Worm (Caenorhabditis elegans) whole organism, late embryonic: ENCODE results near the gene ZC266.1.

Experiments
- C38D4.7 ChIP-seq: fragments of 200-800 bp; sonication (Bioruptor generic); optimal IDR thresholded peaks from 2 replicates; lab custom pipeline; 2018; ENCODE audit warnings: mild to moderate bottlenecking, missing genetic modification characterization, moderate library complexity, missing compliant biosample characterization
- K02D7.2 ChIP-seq: sonication (generic microtip); optimal IDR thresholded peaks from 2 replicates; lab custom pipeline; 2017; ENCODE audit warnings: mild to moderate bottlenecking, missing genetic modification characterization, missing compliant biosample characterization
- T23F11.4 ChIP-seq: fragments of 200-800 bp; sonication (Bioruptor generic); optimal IDR thresholded peaks from 2 replicates; lab custom pipeline; 2018; ENCODE audit warnings: mild to moderate bottlenecking, missing genetic modification characterization, missing compliant biosample characterization
- ahr-1 ChIP-seq: sonication (generic microtip); optimal IDR thresholded peaks from 2 replicates; lab custom pipeline; 2016; ENCODE audit warnings: missing genetic modification characterization, missing compliant biosample characterization
- ama-1 ChIP-seq: fragments of 150-350 bp; optimal IDR thresholded peaks from 2 replicates; lab custom pipeline; 2014
- ceh-14 ChIP-seq: sonication (generic microtip); optimal IDR thresholded peaks from 2 replicates; lab custom pipeline; 2016; ENCODE audit warnings: missing genotype, missing genetic modification characterization, missing compliant biosample characterization
- ceh-18 ChIP-seq: sonication (generic microtip); optimal IDR thresholded peaks from 2 replicates; lab custom pipeline; 2016; ENCODE audit warnings: missing genetic modification characterization, missing compliant biosample characterization
- ceh-2 ChIP-seq: sonication (generic microtip); optimal IDR thresholded peaks from 2 replicates; lab custom pipeline; 2016; ENCODE audit warnings: missing genotype, missing genetic modification characterization, missing compliant biosample characterization
- ceh-22 ChIP-seq: sonication (generic microtip); optimal IDR thresholded peaks from 2 replicates; lab custom pipeline; 2017; ENCODE audit warnings: missing biosample characterization, missing genetic modification characterization
- ceh-30 ChIP-seq: fragments of 150-350 bp; optimal IDR thresholded peaks from 2 replicates; lab custom pipeline; 2014; ENCODE audit warnings: missing biosample characterization, missing genetic modification characterization
- ceh-31 ChIP-seq: sonication (generic microtip); optimal IDR thresholded peaks from 2 replicates; lab custom pipeline; 2016; ENCODE audit warnings: missing genetic modification characterization, missing compliant biosample characterization
- ceh-45 ChIP-seq: fragments of 200-800 bp; sonication (Bioruptor generic); IDR thresholded peaks from 2 replicates; pipeline ENCODE4 v1.3.6; 2022; ENCODE audit warnings: missing genetic modification reagents, missing genetic modification characterization, missing compliant biosample characterization
- ceh-9 ChIP-seq: sonication (generic microtip); optimal IDR thresholded peaks from 2 replicates; lab custom pipeline; 2016; ENCODE audit warnings: mild to moderate bottlenecking, missing genetic modification characterization, inconsistent platforms, missing compliant biosample characterization
- che-1 ChIP-seq: sonication (generic microtip); optimal IDR thresholded peaks from 2 replicates; lab custom pipeline; 2016; ENCODE audit warnings: mild to moderate bottlenecking, missing genetic modification characterization, missing compliant biosample characterization
- elt-2 ChIP-seq: sonication (generic microtip); optimal IDR thresholded peaks from 2 replicates; lab custom pipeline; 2016; ENCODE audit warnings: missing genetic modification reagents, missing genetic modification characterization, missing compliant biosample characterization
- elt-4 ChIP-seq: sonication (generic microtip); optimal IDR thresholded peaks from 2 replicates; lab custom pipeline; 2016; ENCODE audit warnings: missing genetic modification characterization, missing compliant biosample characterization
- ets-4 ChIP-seq: sonication (generic microtip); optimal IDR thresholded peaks from 2 replicates; lab custom pipeline; 2016; ENCODE audit warnings: missing genetic modification characterization, missing compliant biosample characterization
- eyg-1 ChIP-seq: sonication (generic microtip); optimal IDR thresholded peaks from 2 replicates; lab custom pipeline; 2016; ENCODE audit warnings: missing genotype, missing genetic modification characterization, missing compliant biosample characterization
- fkh-10 ChIP-seq: fragments of 150-350 bp; optimal IDR thresholded peaks from 2 replicates; lab custom pipeline; 2014; ENCODE audit warnings: missing biosample characterization, missing genetic modification reagents, missing genetic modification characterization
- gmeb-2 ChIP-seq: sonication (generic microtip); optimal IDR thresholded peaks from 2 replicates; lab custom pipeline; 2016; ENCODE audit warnings: missing genetic modification characterization, inconsistent platforms, missing compliant biosample characterization
- hlh-13 ChIP-seq: fragments of 200-800 bp; sonication (Bioruptor generic); optimal IDR thresholded peaks from 2 replicates; lab custom pipeline; 2018; ENCODE audit warnings: mild to moderate bottlenecking, missing genetic modification characterization, missing compliant biosample characterization
- hlh-6 ChIP-seq: sonication (generic microtip); optimal IDR thresholded peaks from 2 replicates; lab custom pipeline; 2016; ENCODE audit warnings: missing genotype, missing genetic modification characterization, missing compliant biosample characterization
- mec-3 ChIP-seq: sonication (generic microtip); optimal IDR thresholded peaks from 2 replicates; lab custom pipeline; 2016; ENCODE audit warnings: borderline replicate concordance, missing genetic modification characterization, missing compliant biosample characterization
- nfya-1 ChIP-seq: sonication (generic microtip); optimal IDR thresholded peaks from 2 replicates; lab custom pipeline; 2017; ENCODE audit warnings: missing genetic modification characterization, mild to moderate bottlenecking, missing compliant biosample characterization, antibody characterized with exemption, moderate library complexity
- nhr-11 ChIP-seq: fragments of 150-350 bp; optimal IDR thresholded peaks from 2 replicates; lab custom pipeline; 2014; ENCODE audit warnings: missing biosample characterization, missing genetic modification characterization
- nhr-232 ChIP-seq: sonication (generic microtip); optimal IDR thresholded peaks from 2 replicates; lab custom pipeline; 2016; ENCODE audit warnings: missing genetic modification characterization, missing compliant biosample characterization
- odd-2 ChIP-seq: sonication (generic microtip); optimal IDR thresholded peaks from 2 replicates; lab custom pipeline; 2017; ENCODE audit warnings: antibody characterized with exemption, mild to moderate bottlenecking, missing genetic modification characterization, missing compliant biosample characterization
- pag-3 ChIP-seq: sonication (generic microtip); optimal IDR thresholded peaks from 2 replicates; lab custom pipeline; 2016; ENCODE audit warnings: missing compliant biosample characterization, missing genetic modification characterization, borderline replicate concordance
- pat-9 ChIP-seq: fragments of 200-800 bp; sonication (Bioruptor generic); optimal IDR thresholded peaks from 2 replicates; lab custom pipeline; 2018; ENCODE audit warnings: mild to moderate bottlenecking, missing genetic modification characterization, moderate library complexity, missing compliant biosample characterization
- pax-1 ChIP-seq: fragments of 150-350 bp; optimal IDR thresholded peaks from 2 replicates; lab custom pipeline; 2014; ENCODE audit warnings: missing biosample characterization, missing genetic modification characterization
- pha-4 ChIP-seq: fragments of 150-350 bp; optimal IDR thresholded peaks from 2 replicates; lab custom pipeline; 2018; ENCODE audit warnings: missing biosample characterization, missing genetic modification reagents, missing genetic modification characterization
- pqm-1 ChIP-seq: sonication (generic microtip); optimal IDR thresholded peaks from 2 replicates; lab custom pipeline; 2016; ENCODE audit warnings: missing genetic modification characterization, missing compliant biosample characterization
- ref-2 ChIP-seq: sonication (generic microtip); optimal IDR thresholded peaks from 2 replicates; lab custom pipeline; 2016; ENCODE audit warnings: missing genetic modification characterization, missing compliant biosample characterization
- rnt-1 ChIP-seq: sonication (generic microtip); optimal IDR thresholded peaks from 2 replicates; lab custom pipeline; 2016; ENCODE audit warnings: missing genetic modification characterization, missing compliant biosample characterization
- sdc-2 ChIP-seq: sonication (generic microtip); optimal IDR thresholded peaks from 2 replicates; lab custom pipeline; 2016; ENCODE audit warnings: missing genotype, missing genetic modification characterization, missing compliant biosample characterization
- sox-2 ChIP-seq: fragments of 200-800 bp; sonication (Bioruptor generic); IDR thresholded peaks from 2 replicates; pipeline ENCODE4 v1.3.6; 2022; ENCODE audit warnings: missing genetic modification reagents, missing genetic modification characterization, missing compliant biosample characterization
- syd-9 ChIP-seq: sonication (generic microtip); optimal IDR thresholded peaks from 2 replicates; lab custom pipeline; 2016; ENCODE audit warnings: mild to moderate bottlenecking, missing genetic modification characterization, moderate library complexity, missing compliant biosample characterization
- unc-42 ChIP-seq: sonication (generic microtip); optimal IDR thresholded peaks from 2 replicates; lab custom pipeline; 2016; ENCODE audit warnings: missing genotype, missing genetic modification characterization, missing compliant biosample characterization
- unc-86 ChIP-seq: sonication (generic microtip); optimal IDR thresholded peaks from 2 replicates; lab custom pipeline; 2016; ENCODE audit warnings: missing genetic modification characterization, missing compliant biosample characterization
- zip-5 ChIP-seq: sonication (generic microtip); optimal IDR thresholded peaks from 2 replicates; lab custom pipeline; 2016; ENCODE audit warnings: missing genetic modification characterization, missing compliant biosample characterization
- ztf-16 ChIP-seq: sonication (generic microtip); optimal IDR thresholded peaks from 2 replicates; lab custom pipeline; 2017; ENCODE audit warnings: missing genetic modification characterization, missing compliant biosample characterization

The ZC266.1 gene

DNA sequence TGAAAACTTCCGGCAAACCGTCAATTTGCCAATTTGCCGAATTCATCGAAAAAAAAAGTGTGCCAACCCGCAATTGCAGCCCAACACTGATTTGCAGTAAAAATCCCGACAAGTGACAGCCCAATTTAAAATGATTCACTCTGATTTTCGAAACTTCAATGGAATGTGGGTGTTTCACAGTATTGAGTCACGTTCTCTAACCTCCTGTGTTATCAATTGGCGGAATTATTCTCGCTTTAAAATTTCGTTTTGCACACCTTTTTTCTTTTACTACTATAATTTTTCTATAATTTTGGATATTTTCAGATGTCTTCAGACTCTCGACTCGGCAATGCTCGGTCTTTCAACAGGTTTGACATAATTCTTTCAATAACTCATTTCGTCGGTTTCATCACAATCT, 22.2 kb upstream of the ZC266.1 start, which contains the start of gene F39G3.5:
Gene F39G3.5, plus strand, starts transcription at position 301 of the 400 bp plus-strand sequence.
- TF ChIP-seq ceh-31 (tag; lab: Kevin White, UChicago) (no peak), ahr-1 (tag; lab: Kevin White, UChicago) (no peak), ets-4 (tag; lab: Kevin White, UChicago) (no peak), ceh-30 (no peak), ceh-18 (tag; lab: Kevin White, UChicago) (no peak), rnt-1 (no peak), ceh-45 (GFP tag; lab: Robert Waterston, UW) (no peak), hlh-6 (no peak), zip-5 (tag; lab: Kevin White, UChicago) (no peak), sdc-2 (tag; lab: Kevin White, UChicago) (no peak)
- TF ChIP-seq, all 69 proteins: peak for 0

DNA sequence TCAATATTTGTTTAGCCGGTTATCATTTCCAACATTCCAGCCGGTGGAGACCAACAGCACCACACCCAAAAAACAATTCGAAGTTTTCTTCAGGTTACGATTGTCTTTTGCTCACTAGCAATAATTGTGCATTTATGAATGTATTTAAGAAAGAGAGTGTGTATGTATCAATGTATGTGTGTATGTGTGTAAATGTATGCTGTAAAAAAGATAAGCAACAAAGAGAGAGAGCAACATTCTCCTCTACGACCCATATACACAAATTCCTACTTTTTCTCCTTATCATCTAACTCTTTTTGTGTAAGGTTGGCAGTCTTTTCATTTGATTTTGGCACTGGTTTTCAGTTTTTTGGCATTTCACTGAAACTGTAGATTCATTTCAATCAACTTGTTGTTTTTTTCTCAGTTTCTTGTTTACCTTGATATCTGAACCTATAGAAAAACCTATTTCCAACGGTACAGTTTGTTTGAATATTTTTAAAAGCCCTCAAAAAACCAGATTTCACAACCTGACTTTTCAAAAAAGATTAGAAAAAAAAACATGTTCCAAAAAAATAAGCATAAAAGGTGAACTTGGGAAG, 20.9 kb upstream of the ZC266.1 start:
- TF ChIP-seq pag-3 (tag; lab: Kevin White, UChicago) = no peak
- TF ChIP-seq elt-2 (tag; lab: Kevin White, UChicago) = peak; percentile 58

DNA sequence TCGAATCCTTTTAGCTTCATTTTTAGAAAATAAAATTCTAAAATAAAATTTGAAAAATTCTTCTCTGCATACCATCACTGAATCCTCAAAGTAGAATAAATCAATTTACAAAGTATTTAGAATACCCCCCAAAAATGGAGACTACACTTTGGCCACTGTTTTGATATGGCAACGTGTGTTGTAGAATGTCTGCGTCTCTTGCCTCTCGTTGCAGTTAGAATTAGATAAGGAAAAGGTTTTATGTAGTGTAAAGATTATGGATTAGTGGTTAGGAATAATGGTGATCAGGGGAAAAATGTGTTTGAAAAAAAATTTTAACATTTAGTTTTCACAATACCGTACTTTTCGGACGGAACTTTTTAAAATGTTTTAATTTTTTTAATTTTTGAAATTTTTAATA, 19.9 kb upstream of the ZC266.1 start, which contains the start of gene prx-6:
Gene prx-6, minus strand, starts transcription at position 129 of the 400 bp plus-strand sequence.
- TF ChIP-seq elt-2 (tag; lab: Kevin White, UChicago) (peak; percentile 66), pha-4 (tag; lab: Kevin White, UChicago) (no peak)
- TF ChIP-seq, all 69 proteins: peak for 1

- TF ChIP-seq ceh-14 (tag; lab: Kevin White, UChicago) = no peak
- TF ChIP-seq pha-4 (tag; lab: Kevin White, UChicago) = no peak
- no peak for TF ChIP-seq ceh-30
- no peak for TF ChIP-seq nhr-232 (tag; lab: Kevin White, UChicago)
- no peak for TF ChIP-seq che-1 (tag; lab: Kevin White, UChicago)
- TF ChIP-seq pax-1 (tag; lab: Kevin White, UChicago) = no peak
- TF ChIP-seq ceh-22 = no peak
- no peak for TF ChIP-seq nfya-1
- TF ChIP-seq syd-9 (tag; lab: Kevin White, UChicago) = no peak
- no peak for TF ChIP-seq elt-4
- TF ChIP-seq ceh-18 (tag; lab: Kevin White, UChicago) = no peak
- TF ChIP-seq ceh-31 (tag; lab: Kevin White, UChicago) = no peak
- TF ChIP-seq ets-4 (tag; lab: Kevin White, UChicago) = no peak
- no peak for TF ChIP-seq unc-86 (tag; lab: Kevin White, UChicago)
Measured at ce11 chrV:4710464-4710863, 10.4 kb upstream of the ZC266.1 start, which contains the start of gene oac-24. Gene oac-24, plus strand, starts transcription at chrV:4710764.

DNA sequence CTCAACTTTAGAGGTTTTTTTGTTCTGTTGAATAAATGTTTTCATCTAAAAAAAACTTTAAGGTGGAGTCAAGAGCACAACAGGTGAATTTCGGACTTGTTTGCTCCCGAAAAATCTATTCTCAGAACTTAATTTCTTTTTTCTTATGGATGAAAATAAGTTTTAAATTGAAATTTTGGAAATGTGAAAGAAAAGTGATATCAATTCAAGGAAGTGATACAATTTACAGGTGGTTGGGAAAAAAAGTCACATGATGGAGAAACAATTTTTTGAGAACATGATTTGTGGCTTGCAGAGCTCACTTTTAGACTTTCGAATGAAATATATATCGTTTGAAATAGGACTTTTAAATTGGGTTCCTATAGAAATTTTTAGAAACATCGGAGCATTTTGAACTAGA, 7.6 kb upstream of the ZC266.1 start:
- TF ChIP-seq fkh-10 (GFP tag; lab: Kevin White, UChicago) (no peak), ceh-31 (tag; lab: Kevin White, UChicago) (no peak), pqm-1 (tag; lab: Kevin White, UChicago) (no peak), pag-3 (tag; lab: Kevin White, UChicago) (no peak), ets-4 (tag; lab: Kevin White, UChicago) (no peak), ceh-2 (tag; lab: Kevin White, UChicago) (no peak), unc-42 (tag; lab: Kevin White, UChicago) (no peak), nhr-11 (tag; lab: Kevin White, UChicago) (no peak), gmeb-2 (tag; lab: Kevin White, UChicago) (no peak), mec-3 (tag; lab: Kevin White, UChicago) (no peak)

- no peak for TF ChIP-seq hlh-13 (GFP tag; lab: Kevin White, UChicago)
- TF ChIP-seq ama-1 = no peak
- TF ChIP-seq pha-4 (tag; lab: Kevin White, UChicago) = no peak
- TF ChIP-seq ztf-16 (tag; lab: Kevin White, UChicago) = no peak
- TF ChIP-seq odd-2 (tag; lab: Kevin White, UChicago) = no peak
- TF ChIP-seq ref-2 (tag; lab: Kevin White, UChicago) = no peak
- no peak for TF ChIP-seq sox-2 (GFP tag; lab: Robert Waterston, UW)
- no peak for TF ChIP-seq T23F11.4 (GFP tag; lab: Kevin White, UChicago)
- no peak for TF ChIP-seq ceh-31 (tag; lab: Kevin White, UChicago)
- no peak for TF ChIP-seq K02D7.2
- no peak for TF ChIP-seq unc-86 (tag; lab: Kevin White, UChicago)
- no peak for TF ChIP-seq ceh-30
- TF ChIP-seq ceh-9 (tag; lab: Kevin White, UChicago) = no peak
- no peak for TF ChIP-seq syd-9 (tag; lab: Kevin White, UChicago)
- no peak for TF ChIP-seq eyg-1 (tag; lab: Kevin White, UChicago)
- TF ChIP-seq C38D4.7 (GFP tag; lab: Kevin White, UChicago) = no peak
- TF ChIP-seq pat-9 (tag; lab: Kevin White, UChicago) = no peak
- no peak for TF ChIP-seq pax-1 (tag; lab: Kevin White, UChicago)
Measured at ce11 chrV:4698675-4699074, 1.4 kb downstream of the ZC266.1 start.
